Worm (Caenorhabditis elegans) whole organism, late embryonic: ENCODE data around the gene ace-1.

ENCODE experiments used
- C08G9.2 ChIP-seq: sonication (generic microtip); optimal IDR thresholded peaks from 2 replicates; lab custom pipeline; 2016; ENCODE audit warnings: mild to moderate bottlenecking, missing genetic modification characterization, moderate library complexity, missing compliant biosample characterization
- C38D4.7 ChIP-seq: fragments of 200-800 bp; sonication (Bioruptor generic); optimal IDR thresholded peaks from 2 replicates; lab custom pipeline; 2018; ENCODE audit warnings: mild to moderate bottlenecking, missing genetic modification characterization, moderate library complexity, missing compliant biosample characterization
- F13H6.1 ChIP-seq: sonication (generic microtip); optimal IDR thresholded peaks from 2 replicates; lab custom pipeline; 2016; ENCODE audit warnings: missing genetic modification characterization, missing compliant biosample characterization
- T23F11.4 ChIP-seq: fragments of 200-800 bp; sonication (Bioruptor generic); optimal IDR thresholded peaks from 2 replicates; lab custom pipeline; 2018; ENCODE audit warnings: mild to moderate bottlenecking, missing genetic modification characterization, missing compliant biosample characterization
- ahr-1 ChIP-seq: sonication (generic microtip); optimal IDR thresholded peaks from 2 replicates; lab custom pipeline; 2016; ENCODE audit warnings: missing genetic modification characterization, missing compliant biosample characterization
- ama-1 ChIP-seq: fragments of 150-350 bp; optimal IDR thresholded peaks from 2 replicates; lab custom pipeline; 2014
- ceh-14 ChIP-seq: sonication (generic microtip); optimal IDR thresholded peaks from 2 replicates; lab custom pipeline; 2016; ENCODE audit warnings: missing genotype, missing genetic modification characterization, missing compliant biosample characterization
- ceh-19 ChIP-seq: fragments of 200-800 bp; sonication (Bioruptor generic); optimal IDR thresholded peaks from 2 replicates; lab custom pipeline; 2018; ENCODE audit warnings: mild to moderate bottlenecking, missing genetic modification characterization, missing compliant biosample characterization
- ceh-2 ChIP-seq: sonication (generic microtip); optimal IDR thresholded peaks from 2 replicates; lab custom pipeline; 2016; ENCODE audit warnings: missing genotype, missing genetic modification characterization, missing compliant biosample characterization
- ceh-22 ChIP-seq: sonication (generic microtip); optimal IDR thresholded peaks from 2 replicates; lab custom pipeline; 2017; ENCODE audit warnings: missing biosample characterization, missing genetic modification characterization
- ceh-24 ChIP-seq: sonication (generic microtip); optimal IDR thresholded peaks from 2 replicates; lab custom pipeline; 2016; ENCODE audit warnings: mild to moderate bottlenecking, missing genetic modification characterization, missing compliant biosample characterization
- ceh-31 ChIP-seq: sonication (generic microtip); optimal IDR thresholded peaks from 2 replicates; lab custom pipeline; 2016; ENCODE audit warnings: missing genetic modification characterization, missing compliant biosample characterization
- ceh-34 ChIP-seq: sonication (generic microtip); optimal IDR thresholded peaks from 2 replicates; lab custom pipeline; 2016; ENCODE audit warnings: mild to moderate bottlenecking, missing genetic modification characterization, missing compliant biosample characterization
- ceh-45 ChIP-seq: fragments of 200-800 bp; sonication (Bioruptor generic); IDR thresholded peaks from 2 replicates; pipeline ENCODE4 v1.3.6; 2022; ENCODE audit warnings: missing genetic modification reagents, missing genetic modification characterization, missing compliant biosample characterization
- che-1 ChIP-seq: sonication (generic microtip); optimal IDR thresholded peaks from 2 replicates; lab custom pipeline; 2016; ENCODE audit warnings: mild to moderate bottlenecking, missing genetic modification characterization, missing compliant biosample characterization
- dve-1 ChIP-seq: sonication (generic microtip); optimal IDR thresholded peaks from 2 replicates; lab custom pipeline; 2017; ENCODE audit warnings: antibody characterized with exemption, mild to moderate bottlenecking, missing genetic modification characterization, missing compliant biosample characterization
- elt-2 ChIP-seq: sonication (generic microtip); optimal IDR thresholded peaks from 2 replicates; lab custom pipeline; 2016; ENCODE audit warnings: missing genetic modification reagents, missing genetic modification characterization, missing compliant biosample characterization
- elt-4 ChIP-seq: sonication (generic microtip); optimal IDR thresholded peaks from 2 replicates; lab custom pipeline; 2016; ENCODE audit warnings: missing genetic modification characterization, missing compliant biosample characterization
- ets-4 ChIP-seq: sonication (generic microtip); optimal IDR thresholded peaks from 2 replicates; lab custom pipeline; 2016; ENCODE audit warnings: missing genetic modification characterization, missing compliant biosample characterization
- eyg-1 ChIP-seq: sonication (generic microtip); optimal IDR thresholded peaks from 2 replicates; lab custom pipeline; 2016; ENCODE audit warnings: missing genotype, missing genetic modification characterization, missing compliant biosample characterization
- fax-1 ChIP-seq: sonication (generic microtip); optimal IDR thresholded peaks from 2 replicates; lab custom pipeline; 2016; ENCODE audit warnings: missing genotype, missing genetic modification characterization, missing compliant biosample characterization
- fkh-10 ChIP-seq: fragments of 150-350 bp; optimal IDR thresholded peaks from 2 replicates; lab custom pipeline; 2014; ENCODE audit warnings: missing biosample characterization, missing genetic modification reagents, missing genetic modification characterization
- fkh-6 ChIP-seq: sonication (generic microtip); optimal IDR thresholded peaks from 2 replicates; lab custom pipeline; 2016; ENCODE audit warnings: missing genetic modification characterization, missing compliant biosample characterization
- gmeb-2 ChIP-seq: sonication (generic microtip); optimal IDR thresholded peaks from 2 replicates; lab custom pipeline; 2016; ENCODE audit warnings: missing genetic modification characterization, inconsistent platforms, missing compliant biosample characterization
- hlh-13 ChIP-seq: fragments of 200-800 bp; sonication (Bioruptor generic); optimal IDR thresholded peaks from 2 replicates; lab custom pipeline; 2018; ENCODE audit warnings: mild to moderate bottlenecking, missing genetic modification characterization, missing compliant biosample characterization
- hlh-15 ChIP-seq: sonication (generic microtip); optimal IDR thresholded peaks from 2 replicates; lab custom pipeline; 2016; ENCODE audit warnings: missing genetic modification characterization, missing compliant biosample characterization
- hlh-30 ChIP-seq: sonication (generic microtip); optimal IDR thresholded peaks from 2 replicates; lab custom pipeline; 2017; ENCODE audit warnings: antibody characterized with exemption, missing genetic modification characterization, missing compliant biosample characterization; ENCODE audit not compliant: insufficient read depth
- hlh-6 ChIP-seq: sonication (generic microtip); optimal IDR thresholded peaks from 2 replicates; lab custom pipeline; 2016; ENCODE audit warnings: missing genotype, missing genetic modification characterization, missing compliant biosample characterization
- hlh-8 ChIP-seq: sonication (generic microtip); optimal IDR thresholded peaks from 2 replicates; lab custom pipeline; 2016; ENCODE audit warnings: missing genotype, missing genetic modification characterization, missing compliant biosample characterization
- lin-11 ChIP-seq: fragments of 200-800 bp; sonication (Bioruptor generic); optimal IDR thresholded peaks from 2 replicates; lab custom pipeline; 2018; ENCODE audit warnings: mild to moderate bottlenecking, missing genetic modification characterization, missing compliant biosample characterization
- madf-2 ChIP-seq: sonication (generic microtip); optimal IDR thresholded peaks from 2 replicates; lab custom pipeline; 2017; ENCODE audit warnings: missing genetic modification characterization, missing compliant biosample characterization
- mec-3 ChIP-seq: sonication (generic microtip); optimal IDR thresholded peaks from 2 replicates; lab custom pipeline; 2016; ENCODE audit warnings: borderline replicate concordance, missing genetic modification characterization, missing compliant biosample characterization
- nfya-1 ChIP-seq: sonication (generic microtip); optimal IDR thresholded peaks from 2 replicates; lab custom pipeline; 2017; ENCODE audit warnings: missing genetic modification characterization, mild to moderate bottlenecking, missing compliant biosample characterization, antibody characterized with exemption, moderate library complexity
- npax-4 ChIP-seq: sonication (generic microtip); optimal IDR thresholded peaks from 2 replicates; lab custom pipeline; 2016; ENCODE audit warnings: missing genetic modification characterization, missing compliant biosample characterization
- odd-2 ChIP-seq: sonication (generic microtip); optimal IDR thresholded peaks from 2 replicates; lab custom pipeline; 2017; ENCODE audit warnings: antibody characterized with exemption, mild to moderate bottlenecking, missing genetic modification characterization, missing compliant biosample characterization
- pat-9 ChIP-seq: fragments of 200-800 bp; sonication (Bioruptor generic); optimal IDR thresholded peaks from 2 replicates; lab custom pipeline; 2018; ENCODE audit warnings: mild to moderate bottlenecking, missing genetic modification characterization, moderate library complexity, missing compliant biosample characterization
- pax-1 ChIP-seq: fragments of 150-350 bp; optimal IDR thresholded peaks from 2 replicates; lab custom pipeline; 2014; ENCODE audit warnings: missing biosample characterization, missing genetic modification characterization
- pha-2 ChIP-seq: sonication (generic microtip); optimal IDR thresholded peaks from 2 replicates; lab custom pipeline; 2017; ENCODE audit warnings: mild to moderate bottlenecking, missing genetic modification characterization, missing compliant biosample characterization
- pha-4 ChIP-seq: fragments of 150-350 bp; optimal IDR thresholded peaks from 2 replicates; lab custom pipeline; 2018; ENCODE audit warnings: missing biosample characterization, missing genetic modification reagents, missing genetic modification characterization
- pqm-1 ChIP-seq: sonication (generic microtip); optimal IDR thresholded peaks from 2 replicates; lab custom pipeline; 2016; ENCODE audit warnings: missing genetic modification characterization, missing compliant biosample characterization
- pros-1 ChIP-seq: fragments of 150-350 bp; optimal IDR thresholded peaks from 2 replicates; lab custom pipeline; 2014; ENCODE audit warnings: missing biosample characterization, missing genetic modification reagents, missing genetic modification characterization
- rnt-1 ChIP-seq: sonication (generic microtip); optimal IDR thresholded peaks from 2 replicates; lab custom pipeline; 2016; ENCODE audit warnings: missing genetic modification characterization, missing compliant biosample characterization
- sdc-2 ChIP-seq: sonication (generic microtip); optimal IDR thresholded peaks from 2 replicates; lab custom pipeline; 2016; ENCODE audit warnings: missing genotype, missing genetic modification characterization, missing compliant biosample characterization
- sox-4 ChIP-seq: sonication (generic microtip); optimal IDR thresholded peaks from 2 replicates; lab custom pipeline; 2017; ENCODE audit warnings: mild to moderate bottlenecking, missing genetic modification characterization, inconsistent platforms, missing compliant biosample characterization
- tbx-2 ChIP-seq: sonication (generic microtip); optimal IDR thresholded peaks from 2 replicates; lab custom pipeline; 2016; ENCODE audit warnings: missing genetic modification characterization, missing compliant biosample characterization
- tbx-7 ChIP-seq: sonication (generic microtip); optimal IDR thresholded peaks from 2 replicates; lab custom pipeline; 2016; ENCODE audit warnings: missing genotype, missing genetic modification characterization, missing compliant biosample characterization
- ttx-3 ChIP-seq: sonication (generic microtip); optimal IDR thresholded peaks from 2 replicates; lab custom pipeline; 2016; ENCODE audit warnings: missing genetic modification reagents, missing genetic modification characterization, missing compliant biosample characterization
- unc-3 ChIP-seq, 2 experiments: fragments of 200-800 bp in 1 of 2; sonication (Bioruptor generic) in 1 of 2; sonication (generic microtip) in 1 of 2; conservative IDR thresholded peaks in 1 of 2; optimal IDR thresholded peaks in 1 of 2; 2 replicates each; pipeline versions ENCODE4 v1.3.6 to Lab custom; 2016 to 2022; ENCODE audit warnings: missing compliant biosample characterization in 2 of 2, missing genetic modification characterization in 2 of 2, missing genetic modification reagents in 1 of 2
- unc-42 ChIP-seq: sonication (generic microtip); optimal IDR thresholded peaks from 2 replicates; lab custom pipeline; 2016; ENCODE audit warnings: missing genotype, missing genetic modification characterization, missing compliant biosample characterization
- unc-55 ChIP-seq: sonication (generic microtip); optimal IDR thresholded peaks from 2 replicates; lab custom pipeline; 2017; ENCODE audit warnings: missing biosample characterization, missing genetic modification reagents, missing genetic modification characterization
- zip-5 ChIP-seq: sonication (generic microtip); optimal IDR thresholded peaks from 2 replicates; lab custom pipeline; 2016; ENCODE audit warnings: missing genetic modification characterization, missing compliant biosample characterization

ace-1 gene

ce11 chrX:16375807-16376638, 8.9 kb downstream of the ace-1 start, which contains the start of gene sur-7:
Gene sur-7 (plus strand): TSS chrX:16376588.
- TF ChIP-seq unc-55 (GFP tag; lab: Kevin White, UChicago) (no peak), ceh-2 (tag; lab: Kevin White, UChicago) (peak; percentile 13), npax-4 (tag; lab: Kevin White, UChicago) (no peak), hlh-15 (tag; lab: Kevin White, UChicago) (no peak), C38D4.7 (GFP tag; lab: Kevin White, UChicago) (no peak), ttx-3 (no peak), elt-4 (tag; lab: Kevin White, UChicago) (no peak), pha-2 (tag; lab: Kevin White, UChicago) (no peak), ahr-1 (tag; lab: Kevin White, UChicago) (no peak), ceh-24 (tag; lab: Kevin White, UChicago) (no peak), fkh-6 (tag; lab: Kevin White, UChicago) (no peak), pat-9 (tag; lab: Kevin White, UChicago) (no peak), lin-11 (tag; lab: Kevin White, UChicago) (no peak), zip-5 (tag; lab: Kevin White, UChicago) (peak; percentile 14), T23F11.4 (GFP tag; lab: Kevin White, UChicago) (no peak), hlh-30 (tag; lab: Kevin White, UChicago) (no peak), dve-1 (tag; lab: Kevin White, UChicago) (no peak), ceh-22 (no peak), rnt-1 (tag; lab: Kevin White, UChicago) (peak; percentile 21), hlh-13 (GFP tag; lab: Kevin White, UChicago) (no peak), sox-4 (tag; lab: Kevin White, UChicago) (no peak), tbx-7 (tag; lab: Kevin White, UChicago) (peak; percentile 18), ceh-31 (tag; lab: Kevin White, UChicago) (peak; percentile 85), gmeb-2 (no peak), odd-2 (tag; lab: Kevin White, UChicago) (no peak), ama-1 (lab: Kevin White, UChicago) (no peak), che-1 (tag; lab: Kevin White, UChicago) (no peak), elt-2 (peak; percentile 50), ceh-34 (tag; lab: Kevin White, UChicago) (no peak), hlh-8 (tag; lab: Kevin White, UChicago) (no peak), C08G9.2 (tag; lab: Kevin White, UChicago) (peak; percentile 60), eyg-1 (tag; lab: Kevin White, UChicago) (no peak), pros-1 (tag; lab: Kevin White, UChicago) (no peak), fkh-10 (GFP tag; lab: Kevin White, UChicago) (peak; percentile 74), tbx-2 (tag; lab: Kevin White, UChicago) (peak; percentile 71), hlh-6 (tag; lab: Kevin White, UChicago) (no peak), ets-4 (peak; percentile 49), pax-1 (tag; lab: Kevin White, UChicago) (no peak), nfya-1 (tag; lab: Kevin White, UChicago) (no peak), pha-4 (tag; lab: Kevin White, UChicago) (no peak), ceh-14 (tag; lab: Kevin White, UChicago) (no peak), ceh-19 (GFP tag; lab: Kevin White, UChicago) (no peak), sdc-2 (tag; lab: Kevin White, UChicago) (peak; percentile 40), ceh-45 (no peak), unc-42 (no peak), F13H6.1 (tag; lab: Kevin White, UChicago) (no peak), unc-3 (GFP tag; conservative IDR thresholded peaks at IDR 0.05; lab: Robert Waterston, UW) (no peak), unc-3 (tag; optimal IDR thresholded peaks at IDR 0.05; lab: Kevin White, UChicago) (no peak), pqm-1 (tag; lab: Kevin White, UChicago) (no peak), fax-1 (tag; lab: Kevin White, UChicago) (no peak), mec-3 (no peak), madf-2 (no peak)
